Worm (Caenorhabditis elegans) whole organism, late embryonic: ENCODE measurements around the gene rpl-33.

Source experiments
- C38D4.7 ChIP-seq: fragments of 200-800 bp; sonication (Bioruptor generic); optimal IDR thresholded peaks from 2 replicates; lab custom pipeline; 2018; ENCODE audit warnings: mild to moderate bottlenecking, missing genetic modification characterization, moderate library complexity, missing compliant biosample characterization
- ceh-9 ChIP-seq: sonication (generic microtip); optimal IDR thresholded peaks from 2 replicates; lab custom pipeline; 2016; ENCODE audit warnings: mild to moderate bottlenecking, missing genetic modification characterization, inconsistent platforms, missing compliant biosample characterization
- ets-4 ChIP-seq: sonication (generic microtip); optimal IDR thresholded peaks from 2 replicates; lab custom pipeline; 2016; ENCODE audit warnings: missing genetic modification characterization, missing compliant biosample characterization
- fax-1 ChIP-seq: sonication (generic microtip); optimal IDR thresholded peaks from 2 replicates; lab custom pipeline; 2016; ENCODE audit warnings: missing genotype, missing genetic modification characterization, missing compliant biosample characterization
- gmeb-2 ChIP-seq: sonication (generic microtip); optimal IDR thresholded peaks from 2 replicates; lab custom pipeline; 2016; ENCODE audit warnings: missing genetic modification characterization, inconsistent platforms, missing compliant biosample characterization
- nhr-11 ChIP-seq: fragments of 150-350 bp; optimal IDR thresholded peaks from 2 replicates; lab custom pipeline; 2014; ENCODE audit warnings: missing biosample characterization, missing genetic modification characterization
- pha-4 ChIP-seq: fragments of 150-350 bp; optimal IDR thresholded peaks from 2 replicates; lab custom pipeline; 2018; ENCODE audit warnings: missing biosample characterization, missing genetic modification reagents, missing genetic modification characterization
- pqm-1 ChIP-seq: sonication (generic microtip); optimal IDR thresholded peaks from 2 replicates; lab custom pipeline; 2016; ENCODE audit warnings: missing genetic modification characterization, missing compliant biosample characterization
- pros-1 ChIP-seq: fragments of 150-350 bp; optimal IDR thresholded peaks from 2 replicates; lab custom pipeline; 2014; ENCODE audit warnings: missing biosample characterization, missing genetic modification reagents, missing genetic modification characterization
- unc-42 ChIP-seq: sonication (generic microtip); optimal IDR thresholded peaks from 2 replicates; lab custom pipeline; 2016; ENCODE audit warnings: missing genotype, missing genetic modification characterization, missing compliant biosample characterization

DNA sequence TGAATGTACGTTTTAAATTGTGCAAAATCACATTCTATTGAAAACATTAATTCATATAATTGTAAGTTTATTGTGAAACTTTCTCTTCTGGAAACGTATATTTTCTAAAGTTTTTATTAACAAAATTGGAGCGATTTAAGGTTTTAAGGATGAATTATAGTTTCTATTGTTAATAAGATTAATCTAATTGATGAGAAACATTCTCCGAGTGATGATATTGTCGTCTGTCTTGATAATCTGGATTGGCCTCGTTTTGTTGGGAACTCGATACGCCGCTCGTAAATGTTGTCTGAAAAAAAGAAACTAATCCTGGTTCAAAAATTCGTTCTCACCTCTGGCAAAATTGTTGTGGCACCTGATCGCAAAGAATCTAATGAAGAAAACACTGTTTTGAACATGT lies 950 bp downstream of the rpl-33 start:
- TF ChIP-seq C38D4.7 (no peak), pqm-1 (tag; lab: Kevin White, UChicago) (no peak), pha-4 (tag; lab: Kevin White, UChicago) (no peak), gmeb-2 (no peak), ets-4 (tag; lab: Kevin White, UChicago) (no peak), fax-1 (tag; lab: Kevin White, UChicago) (no peak), ceh-9 (no peak), unc-42 (no peak), nhr-11 (tag; lab: Kevin White, UChicago) (no peak), pros-1 (no peak)
